Fruit fly (Drosophila melanogaster) whole organism, embryonic: ENCODE data around the gene CG3091.

Source experiments
- Atf3 ChIP-seq: fragments of 200-800 bp; sonication (Bioruptor generic); optimal IDR thresholded peaks from 3 replicates; lab custom pipeline; 2016; ENCODE audit warnings: missing biosample characterization, missing genetic modification characterization
- B-H1 ChIP-seq: fragments of 200-800 bp; sonication (Bioruptor generic); IDR thresholded peaks from 3 replicates; pipeline ENCODE4 v1.3.6; 2022; ENCODE audit warnings: missing biosample characterization, missing genetic modification characterization
- Bgb ChIP-seq: fragments of 200-800 bp; sonication (Bioruptor generic); IDR thresholded peaks from 2 replicates; pipeline ENCODE4 v1.3.6; 2022; ENCODE audit warnings: missing biosample characterization, missing genetic modification characterization; ENCODE audit not compliant: partially characterized antibody
- CG10959 ChIP-seq: fragments of 200-800 bp; sonication (Bioruptor generic); IDR thresholded peaks from 2 replicates; pipeline ENCODE4 v1.3.6; 2022; ENCODE audit warnings: missing biosample characterization, missing genetic modification characterization
- CG14050 ChIP-seq: fragments of 200-800 bp; sonication (Bioruptor generic); IDR thresholded peaks from 3 replicates; pipeline ENCODE4 v1.3.6; 2022; ENCODE audit warnings: missing biosample characterization, missing genetic modification characterization
- CG14667 ChIP-seq: fragments of 200-800 bp; sonication (Bioruptor generic); IDR thresholded peaks from 2 replicates; pipeline ENCODE4 v1.3.6; 2022; ENCODE audit warnings: missing biosample characterization, missing genetic modification characterization
- CG14860 ChIP-seq: fragments of 200-800 bp; sonication (Bioruptor generic); IDR thresholded peaks from 3 replicates; pipeline ENCODE4 v1.3.6; 2022; ENCODE audit warnings: missing biosample characterization, missing genetic modification characterization; ENCODE audit not compliant: partially characterized antibody
- CG14965 ChIP-seq: fragments of 200-800 bp; sonication (Bioruptor generic); optimal IDR thresholded peaks from 2 replicates; lab custom pipeline; 2016; ENCODE audit warnings: missing biosample characterization, missing genetic modification characterization, borderline replicate concordance
- CG15073 ChIP-seq: fragments of 200-800 bp; sonication (Bioruptor generic); optimal IDR thresholded peaks from 2 replicates; lab custom pipeline; 2016; ENCODE audit warnings: missing biosample characterization, missing genetic modification characterization
- CG16813 ChIP-seq: fragments of 200-800 bp; sonication (Bioruptor generic); IDR thresholded peaks from 3 replicates; pipeline ENCODE4 v1.3.6; 2022; ENCODE audit warnings: missing biosample characterization, missing genetic modification characterization; ENCODE audit not compliant: partially characterized antibody
- CG17802 ChIP-seq: fragments of 200-800 bp; sonication (Bioruptor generic); optimal IDR thresholded peaks from 2 replicates; lab custom pipeline; 2018; ENCODE audit warnings: missing biosample characterization, mild to moderate bottlenecking, missing genetic modification characterization, moderate library complexity
- CG18619 ChIP-seq: fragments of 200-800 bp; sonication (Bioruptor generic); optimal IDR thresholded peaks from 3 replicates; lab custom pipeline; 2017; ENCODE audit warnings: missing biosample characterization, mild to moderate bottlenecking, missing genetic modification characterization
- CG2116 ChIP-seq: fragments of 200-800 bp; sonication (Bioruptor generic); optimal IDR thresholded peaks from 3 replicates; lab custom pipeline; 2018; ENCODE audit warnings: missing biosample characterization, mild to moderate bottlenecking, missing genetic modification characterization
- CG30403 ChIP-seq: fragments of 200-800 bp; sonication (Bioruptor generic); optimal IDR thresholded peaks from 3 replicates; lab custom pipeline; 2016; ENCODE audit warnings: missing biosample characterization, missing genetic modification characterization
- CG30431 ChIP-seq: fragments of 200-800 bp; sonication (Bioruptor generic); optimal IDR thresholded peaks from 2 replicates; lab custom pipeline; 2017; ENCODE audit warnings: missing biosample characterization, missing genetic modification characterization
- CG31388 ChIP-seq: fragments of 200-800 bp; sonication (Bioruptor generic); optimal IDR thresholded peaks from 2 replicates; lab custom pipeline; 2016; ENCODE audit warnings: missing biosample characterization, missing genetic modification characterization
- CG4328 ChIP-seq: fragments of 200-800 bp; sonication (Bioruptor generic); optimal IDR thresholded peaks from 3 replicates; lab custom pipeline; 2017; ENCODE audit warnings: missing biosample characterization, missing genetic modification reagents, missing genetic modification characterization
- CG4404 ChIP-seq: fragments of 200-800 bp; sonication (Bioruptor generic); IDR thresholded peaks from 2 replicates; pipeline ENCODE4 v1.3.6; 2022; ENCODE audit warnings: missing biosample characterization, missing genetic modification characterization
- CG5245 ChIP-seq: fragments of 200-800 bp; sonication (Bioruptor generic); optimal IDR thresholded peaks from 3 replicates; lab custom pipeline; 2016; ENCODE audit warnings: missing biosample characterization, missing genetic modification characterization
- CG7839 ChIP-seq: fragments of 200-800 bp; sonication (Bioruptor generic); optimal IDR thresholded peaks from 3 replicates; lab custom pipeline; 2018; ENCODE audit warnings: missing biosample characterization, mild to moderate bottlenecking, missing genetic modification characterization, moderate library complexity
- CG7987 ChIP-seq: fragments of 200-800 bp; sonication (Bioruptor generic); optimal IDR thresholded peaks from 2 replicates; lab custom pipeline; 2018; ENCODE audit warnings: missing biosample characterization, mild to moderate bottlenecking, missing genetic modification characterization, moderate library complexity
- CG9817 ChIP-seq: fragments of 200-800 bp; sonication (Bioruptor generic); optimal IDR thresholded peaks from 2 replicates; lab custom pipeline; 2018; ENCODE audit warnings: missing biosample characterization, mild to moderate bottlenecking, missing genetic modification characterization, moderate library complexity
- Dek ChIP-seq: fragments of 200-800 bp; sonication (Bioruptor generic); optimal IDR thresholded peaks from 3 replicates; lab custom pipeline; 2019; ENCODE audit warnings: missing biosample characterization, mild to moderate bottlenecking, missing genetic modification characterization, moderate library complexity
- E2f2 ChIP-seq: fragments of 200-800 bp; sonication (Bioruptor generic); IDR thresholded peaks from 2 replicates; pipeline ENCODE4 v1.3.6; 2022; ENCODE audit warnings: missing biosample characterization, missing genetic modification characterization
- HHEX ChIP-seq: fragments of 200-800 bp; sonication (Bioruptor generic); optimal IDR thresholded peaks from 3 replicates; lab custom pipeline; 2017; ENCODE audit warnings: missing biosample characterization, mild to moderate bottlenecking, missing genetic modification characterization, missing genetic modification reagents
- HmgZ ChIP-seq: fragments of 200-800 bp; sonication (Bioruptor generic); optimal IDR thresholded peaks from 2 replicates; lab custom pipeline; 2018; ENCODE audit warnings: missing biosample characterization, mild to moderate bottlenecking, missing genetic modification characterization
- Hr78 ChIP-seq, 2 experiments: fragments of 200-800 bp in 1 of 2; fragments of >200 bp in 1 of 2; sonication (Bioruptor generic) in 1 of 2; optimal IDR thresholded peaks; 2 replicates each; lab custom pipeline; 2017 to 2019; ENCODE audit warnings: missing biosample characterization in 2 of 2, missing genetic modification characterization in 2 of 2, mild to moderate bottlenecking in 1 of 2, moderate library complexity in 1 of 2
- Kr ChIP-seq: fragments of 200-800 bp; sonication (Bioruptor generic); optimal IDR thresholded peaks from 2 replicates; lab custom pipeline; 2017; ENCODE audit warnings: missing biosample characterization, mild to moderate bottlenecking, missing genetic modification characterization
- Max ChIP-seq: fragments of 200-800 bp; sonication (Bioruptor generic); optimal IDR thresholded peaks from 2 replicates; lab custom pipeline; 2016; ENCODE audit warnings: missing biosample characterization, mild to moderate bottlenecking, missing genetic modification characterization
- Mrtf ChIP-seq: fragments of 200-800 bp; sonication (Bioruptor generic); IDR thresholded peaks from 3 replicates; pipeline ENCODE4 v1.3.6; 2022; ENCODE audit warnings: missing biosample characterization, missing genetic modification characterization
- Spps ChIP-seq: fragments of 200-800 bp; sonication (Bioruptor generic); optimal IDR thresholded peaks from 2 replicates; lab custom pipeline; 2018; ENCODE audit warnings: missing biosample characterization, mild to moderate bottlenecking, missing genetic modification characterization
- YL-1 ChIP-seq: fragments of 200-800 bp; sonication (Bioruptor generic); optimal IDR thresholded peaks from 3 replicates; lab custom pipeline; 2017; ENCODE audit warnings: missing biosample characterization, mild to moderate bottlenecking, missing genetic modification characterization
- cg ChIP-seq: fragments of 200-800 bp; sonication (Bioruptor generic); optimal IDR thresholded peaks from 3 replicates; lab custom pipeline; 2019; ENCODE audit warnings: missing biosample characterization, mild to moderate bottlenecking, missing genetic modification characterization, moderate library complexity
- chinmo ChIP-seq: fragments of 200-800 bp; sonication (Bioruptor generic); IDR thresholded peaks from 4 replicates; pipeline ENCODE4 v1.3.6; 2022; ENCODE audit warnings: missing biosample characterization, missing genetic modification characterization; ENCODE audit not compliant: partially characterized antibody
- danr ChIP-seq: fragments of 200-800 bp; sonication (Bioruptor generic); IDR thresholded peaks from 2 replicates; pipeline ENCODE4 v1.3.6; 2022; ENCODE audit warnings: missing biosample characterization, missing genetic modification characterization
- dati ChIP-seq: fragments of 200-800 bp; sonication (Bioruptor generic); IDR thresholded peaks from 2 replicates; pipeline ENCODE4 v1.3.6; 2022; ENCODE audit warnings: missing biosample characterization, missing genetic modification characterization
- en ChIP-seq: fragments of 200-800 bp; sonication (Bioruptor generic); optimal IDR thresholded peaks from 2 replicates; lab custom pipeline; 2016; ENCODE audit warnings: missing biosample characterization, missing genetic modification characterization
- esg ChIP-seq: fragments of 200-800 bp; sonication (Bioruptor generic); conservative IDR thresholded peaks from 2 replicates; pipeline ENCODE4 v1.3.6; 2022; ENCODE audit warnings: missing biosample characterization, missing genetic modification characterization
- gcm2 ChIP-seq: fragments of 200-800 bp; sonication (Bioruptor generic); optimal IDR thresholded peaks from 2 replicates; lab custom pipeline; 2016; ENCODE audit warnings: missing biosample characterization, missing genetic modification characterization
- gem ChIP-seq: fragments of 200-800 bp; sonication (Bioruptor generic); optimal IDR thresholded peaks from 2 replicates; lab custom pipeline; 2019; ENCODE audit warnings: missing biosample characterization, mild to moderate bottlenecking, missing genetic modification characterization, moderate library complexity
- gsb ChIP-seq: fragments of 200-800 bp; sonication (Bioruptor generic); IDR thresholded peaks from 2 replicates; pipeline ENCODE4 v1.3.6; 2022; ENCODE audit warnings: missing biosample characterization, missing genetic modification characterization
- h ChIP-seq: fragments of >200 bp; optimal IDR thresholded peaks from 2 replicates; lab custom pipeline; 2017
- hb ChIP-seq: fragments of 200-800 bp; sonication (Bioruptor generic); IDR thresholded peaks from 3 replicates; pipeline ENCODE4 v1.3.6; 2022; ENCODE audit warnings: missing biosample characterization, missing genetic modification characterization; ENCODE audit not compliant: partially characterized antibody
- lilli ChIP-seq: fragments of 200-800 bp; sonication (Bioruptor generic); optimal IDR thresholded peaks from 3 replicates; lab custom pipeline; 2016; ENCODE audit warnings: missing biosample characterization, missing genetic modification characterization
- maf-S ChIP-seq: fragments of 200-800 bp; sonication (Bioruptor generic); optimal IDR thresholded peaks from 2 replicates; lab custom pipeline; 2016; ENCODE audit warnings: missing biosample characterization, missing genetic modification characterization
- pum ChIP-seq: fragments of 200-800 bp; sonication (Bioruptor generic); optimal IDR thresholded peaks from 2 replicates; lab custom pipeline; 2016; ENCODE audit warnings: missing biosample characterization, missing genetic modification characterization
- run ChIP-seq: fragments of 200-800 bp; sonication (Bioruptor generic); optimal IDR thresholded peaks from 3 replicates; lab custom pipeline; 2018; ENCODE audit warnings: missing biosample characterization, mild to moderate bottlenecking, missing genetic modification characterization
- sc ChIP-seq, 3 experiments: fragments of >200 bp in 2 of 3; fragments of 200-800 bp in 1 of 3; sonication (Bioruptor generic) in 1 of 3; optimal IDR thresholded peaks; 2 replicates in 2 of 3; 3 replicates in 1 of 3; lab custom pipeline; 2017; ENCODE audit warnings: mild to moderate bottlenecking in 1 of 3, missing biosample characterization in 1 of 3, missing genetic modification characterization in 1 of 3, missing genetic modification reagents in 1 of 3
- seq ChIP-seq: fragments of 200-800 bp; sonication (Bioruptor generic); IDR thresholded peaks from 2 replicates; pipeline ENCODE4 v1.3.6; 2022; ENCODE audit warnings: missing biosample characterization, missing genetic modification characterization
- ssp ChIP-seq: fragments of 200-800 bp; sonication (Bioruptor generic); IDR thresholded peaks from 2 replicates; pipeline ENCODE4 v1.3.6; 2022; ENCODE audit warnings: missing biosample characterization, missing genetic modification characterization
- tin ChIP-seq: fragments of 200-800 bp; sonication (Bioruptor generic); optimal IDR thresholded peaks from 3 replicates; lab custom pipeline; 2016; ENCODE audit warnings: missing biosample characterization, missing genetic modification characterization

CG3091 gene

dm6 chrX:2262511-2262910, 8.5 kb upstream of the CG3091 start, which contains the start of the genes temp and CG3071:
Gene temp (minus strand): TSS chrX:2262515.
Gene CG3071 (plus strand): TSS chrX:2262837.
- TF ChIP-seq danr (GFP tag; lab: Robert Waterston, UW) (no peak), HHEX (GFP tag; lab: Kevin White, UChicago) (peak; percentile 9), CG18619 (GFP tag; lab: Kevin White, UChicago) (peak; percentile 57), gcm2 (GFP tag; lab: Kevin White, UChicago) (no peak), sc (optimal IDR thresholded peaks at IDR 0.05; lab: Kevin White, UChicago) (no peak), sc (GFP tag; optimal IDR thresholded peaks at IDR 0.05; lab: Kevin White, UChicago) (no peak), HmgZ (peak; percentile 61), Atf3 (GFP tag; lab: Kevin White, UChicago) (peak; percentile 36), gsb (GFP tag; lab: Robert Waterston, UW) (no peak), maf-S (peak; percentile 70), gem (tag; lab: Kevin White, UChicago) (peak; percentile 78), CG4404 (GFP tag; lab: Robert Waterston, UW) (peak; percentile 66), E2f2 (GFP tag; lab: Robert Waterston, UW) (peak; percentile 47), B-H1 (no peak), pum (GFP tag; lab: Kevin White, UChicago) (peak; percentile 69), CG30403 (GFP tag; lab: Kevin White, UChicago) (peak; percentile 88), esg (GFP tag; lab: Robert Waterston, UW) (peak; percentile 26; the same call in 1 of the 2 replicates), Dek (tag; lab: Kevin White, UChicago) (peak; percentile 66), ssp (GFP tag; lab: Robert Waterston, UW) (peak; percentile 62), h (lab: Kevin White, UChicago) (no peak), YL-1 (peak; percentile 79), CG7839 (peak; percentile 69), CG31388 (GFP tag; lab: Kevin White, UChicago) (no peak), CG17802 (tag; lab: Kevin White, UChicago) (no peak), Hr78 (GFP tag; optimal IDR thresholded peaks at IDR 0.05; lab: Kevin White, UChicago) (no peak), run (tag; lab: Kevin White, UChicago) (no peak), CG14667 (GFP tag; lab: Robert Waterston, UW) (no peak), Kr (GFP tag; lab: Kevin White, UChicago) (no peak), CG14050 (GFP tag; lab: Robert Waterston, UW) (no peak), hb (no peak), CG14965 (GFP tag; lab: Kevin White, UChicago) (no peak), dati (GFP tag; lab: Robert Waterston, UW) (no peak), en (no peak), CG14860 (no peak), CG30431 (GFP tag; lab: Kevin White, UChicago) (peak; percentile 19), CG4328 (GFP tag; lab: Kevin White, UChicago) (peak; percentile 51), Mrtf (no peak), CG9817 (tag; lab: Kevin White, UChicago) (peak; percentile 70), Spps (tag; lab: Kevin White, UChicago) (peak; percentile 5), CG5245 (GFP tag; lab: Kevin White, UChicago) (no peak), lilli (GFP tag; lab: Kevin White, UChicago) (peak; percentile 70), CG2116 (GFP tag; lab: Kevin White, UChicago) (peak; percentile 69), cg (no peak), chinmo (no peak), seq (GFP tag; lab: Robert Waterston, UW) (no peak), tin (GFP tag; lab: Kevin White, UChicago) (peak; percentile 62), Max (GFP tag; lab: Kevin White, UChicago) (peak; percentile 95), CG10959 (GFP tag; lab: Robert Waterston, UW) (no peak), CG15073 (GFP tag; lab: Kevin White, UChicago) (no peak), CG16813 (GFP tag; lab: Robert Waterston, UW) (0 out of 3 replicates have a peak, but pooled peaks have one; percentile 25), Bgb (GFP tag; lab: Robert Waterston, UW) (no peak), CG7987 (GFP tag; lab: Kevin White, UChicago) (no peak)
